Worm (Caenorhabditis elegans) whole organism, mixed stage, embryonic: ENCODE measurements around the gene spe-45.

Source experiments
- lsy-2 ChIP-seq: fragments of 150-350 bp; optimal IDR thresholded peaks from 2 replicates; lab custom pipeline; 2014; ENCODE audit warnings: missing biosample characterization, missing genetic modification characterization
- mab-5 ChIP-seq: fragments of 150-350 bp; optimal IDR thresholded peaks from 2 replicates; lab custom pipeline; 2014; ENCODE audit warnings: missing biosample characterization, missing genetic modification characterization
- nhr-2 ChIP-seq: fragments of 150-350 bp; optimal IDR thresholded peaks from 2 replicates; lab custom pipeline; 2014; ENCODE audit warnings: missing biosample characterization, missing genetic modification characterization
- sptf-1 ChIP-seq: sonication (generic microtip); optimal IDR thresholded peaks from 2 replicates; lab custom pipeline; 2017; ENCODE audit warnings: mild to moderate bottlenecking, missing genetic modification characterization, moderate library complexity, missing compliant biosample characterization
- unc-120 ChIP-seq: sonication (generic microtip); optimal IDR thresholded peaks from 2 replicates; lab custom pipeline; 2017; ENCODE audit warnings: missing genetic modification characterization, missing compliant biosample characterization; ENCODE audit not compliant: poor library complexity, severe bottlenecking
- unc-39 ChIP-seq: fragments of 150-350 bp; optimal IDR thresholded peaks from 2 replicates; lab custom pipeline; 2014; ENCODE audit warnings: missing biosample characterization, missing genetic modification characterization

ce11 chrIV:12404137-12404536 is 14.2 kb upstream of the spe-45 start, which contains the start of gene gex-3:
- TF ChIP-seq nhr-2 (no peak), unc-120 (tag; lab: Kevin White, UChicago) (no peak), lsy-2 (peak; percentile 84), mab-5 (tag; lab: Kevin White, UChicago) (no peak), unc-39 (tag; lab: Kevin White, UChicago) (no peak), sptf-1 (tag; lab: Kevin White, UChicago) (peak; percentile 33)
